Worm (Caenorhabditis elegans) whole organism, midembryonic: Measurements from ENCODE around the gene ZC443.4.

ENCODE experiments used
- T22C8.4 ChIP-seq: fragments of 200-800 bp; sonication (Bioruptor generic); IDR thresholded peaks from 2 replicates; pipeline ENCODE4 v1.3.6; 2022; ENCODE audit warnings: missing genetic modification characterization, missing compliant biosample characterization
- cog-1 ChIP-seq: sonication (generic microtip); optimal IDR thresholded peaks from 2 replicates; lab custom pipeline; 2016; ENCODE audit warnings: missing genetic modification characterization, missing compliant biosample characterization

DNA sequence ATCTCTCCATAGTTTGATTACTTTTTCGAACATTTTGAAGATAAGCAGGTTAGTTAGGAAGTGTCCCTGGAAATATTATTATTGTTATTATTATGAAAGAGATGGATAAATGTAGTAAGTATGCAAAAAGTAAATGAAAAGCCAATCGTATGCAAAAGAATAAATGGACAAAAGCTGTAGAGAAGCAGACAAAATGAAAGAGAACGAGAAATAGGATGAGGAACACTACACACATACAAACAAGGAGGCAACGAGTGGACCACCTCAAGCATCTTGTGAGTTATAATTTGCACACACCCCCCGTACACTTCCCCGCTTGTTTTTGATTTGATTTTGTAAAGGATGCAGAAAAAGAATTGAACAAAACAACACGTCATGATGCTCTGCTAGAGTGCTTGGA is 8.6 kb downstream of the ZC443.4 start, which contains the start of gene ZC443.2:
- TF ChIP-seq cog-1 (no peak), T22C8.4 (GFP tag; lab: Robert Waterston, UW) (no peak)
